Worm (Caenorhabditis elegans) whole organism, L4 larva: ENCODE results near the gene C31E10.5.
A peak's percentile ranks its signal among the peaks of the same experiment; 100 is the strongest.

Experiments used
- F10B5.3 ChIP-seq: sonication (generic microtip); optimal IDR thresholded peaks from 2 replicates; lab custom pipeline; 2016; ENCODE audit warnings: mild to moderate bottlenecking, missing genetic modification characterization, missing compliant biosample characterization
- F26F4.8 ChIP-seq: fragments of 200-800 bp; sonication (Bioruptor generic); conservative IDR thresholded peaks from 2 replicates; pipeline ENCODE4 v1.3.6; 2022; ENCODE audit warnings: missing genetic modification characterization, missing compliant biosample characterization
- F37D6.2 ChIP-seq: sonication (generic microtip); optimal IDR thresholded peaks from 2 replicates; lab custom pipeline; 2016; ENCODE audit warnings: mild to moderate bottlenecking, missing genetic modification characterization, missing compliant biosample characterization
- F49E8.2 ChIP-seq: sonication (generic microtip); optimal IDR thresholded peaks from 2 replicates; lab custom pipeline; 2016; ENCODE audit warnings: missing compliant biosample characterization, mild to moderate bottlenecking, missing genetic modification characterization, borderline replicate concordance
- R02D3.7 ChIP-seq: fragments of 150-350 bp; sonication (generic microtip); optimal IDR thresholded peaks from 3 replicates; lab custom pipeline; 2014; ENCODE audit warnings: missing biosample characterization, missing genetic modification characterization
- Y105C5A.15 ChIP-seq: fragments of 200-800 bp; sonication (Bioruptor generic); IDR thresholded peaks from 2 replicates; pipeline ENCODE4 v1.3.6; 2022; ENCODE audit warnings: missing genetic modification characterization, missing compliant biosample characterization
- Y5F2A.4 ChIP-seq: fragments of 200-800 bp; sonication (Bioruptor generic); optimal IDR thresholded peaks from 2 replicates; lab custom pipeline; 2018; ENCODE audit warnings: mild to moderate bottlenecking, missing genetic modification characterization, missing compliant biosample characterization
- Y75B8A.6 ChIP-seq: fragments of 200-800 bp; sonication (Bioruptor generic); IDR thresholded peaks from 2 replicates; pipeline ENCODE4 v1.3.6; 2022; ENCODE audit warnings: missing genetic modification reagents, missing genetic modification characterization, missing compliant biosample characterization
- ZK546.5 ChIP-seq, 2 experiments: sonication (generic microtip); optimal IDR thresholded peaks; 2 replicates each; lab custom pipeline; 2017; ENCODE audit warnings: missing biosample characterization in 2 of 2, missing genetic modification characterization in 2 of 2
- aha-1 ChIP-seq: fragments of 150-350 bp; peaks from one replicate; lab custom pipeline; 2014; ENCODE audit warnings: missing biosample characterization, missing genetic modification characterization
- ama-1 ChIP-seq: fragments of 150-350 bp; optimal IDR thresholded peaks from 2 replicates; lab custom pipeline; 2014; ENCODE audit warnings: inconsistent platforms, mixed read lengths
- arid-1 ChIP-seq: fragments of 200-800 bp; sonication (Bioruptor generic); conservative IDR thresholded peaks from 2 replicates; pipeline ENCODE4 v1.3.6; 2022; ENCODE audit warnings: missing genetic modification reagents, missing genetic modification characterization, missing compliant biosample characterization
- ceh-20 ChIP-seq: fragments of 200-800 bp; sonication (Bioruptor generic); IDR thresholded peaks from 2 replicates; pipeline ENCODE4 v1.3.6; 2022; ENCODE audit warnings: missing genetic modification reagents, missing genetic modification characterization, missing compliant biosample characterization
- ceh-28 ChIP-seq: fragments of 150-350 bp; optimal IDR thresholded peaks from 2 replicates; lab custom pipeline; 2014; ENCODE audit warnings: missing biosample characterization, missing genetic modification reagents, missing genetic modification characterization
- ces-1 ChIP-seq: fragments of 150-350 bp; sonication (generic microtip); optimal IDR thresholded peaks from 4 replicates; lab custom pipeline; 2014; ENCODE audit warnings: missing biosample characterization, missing genetic modification reagents, missing genetic modification characterization
- daf-12 ChIP-seq: fragments of 150-350 bp; optimal IDR thresholded peaks from 2 replicates; lab custom pipeline; 2014; ENCODE audit warnings: missing biosample characterization, missing genetic modification reagents, missing genetic modification characterization
- dmd-6 ChIP-seq: fragments of 200-800 bp; sonication (Bioruptor generic); IDR thresholded peaks from 2 replicates; pipeline ENCODE4 v1.3.6; 2022; ENCODE audit warnings: missing genetic modification reagents, missing genetic modification characterization, missing compliant biosample characterization
- dmd-8 ChIP-seq: fragments of 200-800 bp; sonication (Bioruptor generic); IDR thresholded peaks from 2 replicates; pipeline ENCODE4 v1.3.6; 2022; ENCODE audit warnings: missing genetic modification characterization, missing compliant biosample characterization
- dpl-1 ChIP-seq: fragments of 150-350 bp; optimal IDR thresholded peaks from 2 replicates; lab custom pipeline; 2014; ENCODE audit warnings: missing biosample characterization, missing genetic modification reagents, missing genetic modification characterization
- duxl-1 ChIP-seq: sonication (generic microtip); optimal IDR thresholded peaks from 2 replicates; lab custom pipeline; 2016; ENCODE audit warnings: mild to moderate bottlenecking, missing genetic modification characterization, moderate library complexity, missing compliant biosample characterization; ENCODE audit not compliant: poor library complexity
- dve-1 ChIP-seq: sonication (generic microtip); optimal IDR thresholded peaks from 2 replicates; lab custom pipeline; 2017; ENCODE audit warnings: antibody characterized with exemption, mild to moderate bottlenecking, missing genetic modification characterization, missing compliant biosample characterization; ENCODE audit not compliant: insufficient read depth
- hif-1 ChIP-seq, 2 experiments: sonication (generic microtip); optimal IDR thresholded peaks; 2 replicates each; lab custom pipeline; 2016 to 2017; ENCODE audit warnings: missing compliant biosample characterization in 2 of 2, missing genetic modification characterization in 2 of 2, missing genetic modification reagents in 2 of 2, missing genotype in 2 of 2, mild to moderate bottlenecking in 1 of 2
- hlh-11 ChIP-seq: fragments of 200-800 bp; sonication (Bioruptor generic); optimal IDR thresholded peaks from 2 replicates; lab custom pipeline; 2018; ENCODE audit warnings: mild to moderate bottlenecking, missing genetic modification characterization, missing compliant biosample characterization
- jun-1 ChIP-seq: fragments of 150-350 bp; optimal IDR thresholded peaks from 2 replicates; lab custom pipeline; 2014; ENCODE audit warnings: missing biosample characterization, missing genetic modification reagents, missing genetic modification characterization
- lim-7 ChIP-seq: fragments of 200-800 bp; sonication (Bioruptor generic); IDR thresholded peaks from 2 replicates; pipeline ENCODE4 v1.3.6; 2022; ENCODE audit warnings: missing genetic modification characterization, missing compliant biosample characterization
- lin-1 ChIP-seq: fragments of 200-800 bp; sonication (Bioruptor generic); IDR thresholded peaks from 2 replicates; pipeline ENCODE4 v1.3.6; 2022; ENCODE audit warnings: missing genetic modification reagents, missing genetic modification characterization, missing compliant biosample characterization
- lin-15B ChIP-seq: fragments of 150-350 bp; sonication (generic microtip); optimal IDR thresholded peaks from 3 replicates; lab custom pipeline; 2014; ENCODE audit warnings: missing biosample characterization, missing genetic modification characterization
- lin-29 ChIP-seq: fragments of 200-800 bp; sonication (Bioruptor generic); IDR thresholded peaks from 2 replicates; pipeline ENCODE4 v1.3.6; 2022; ENCODE audit warnings: missing genetic modification reagents, missing genetic modification characterization, missing compliant biosample characterization
- lin-38 ChIP-seq: fragments of 200-800 bp; sonication (Bioruptor generic); IDR thresholded peaks from 2 replicates; pipeline ENCODE4 v1.3.6; 2022; ENCODE audit warnings: missing genetic modification reagents, missing genetic modification characterization, missing compliant biosample characterization
- lsy-2 ChIP-seq, 2 experiments: fragments of 150-350 bp in 1 of 2; sonication (generic microtip) in 1 of 2; optimal IDR thresholded peaks; 2 replicates each; lab custom pipeline; 2014 to 2017; ENCODE audit warnings: missing biosample characterization in 2 of 2, missing genetic modification characterization in 2 of 2
- madf-5 ChIP-seq, 2 experiments: fragments of 200-800 bp; sonication (Bioruptor generic); IDR thresholded peaks; 2 replicates each; pipeline ENCODE4 v1.3.6; 2022; ENCODE audit warnings: missing compliant biosample characterization in 2 of 2, missing genetic modification characterization in 2 of 2
- mdt-29 ChIP-seq: fragments of 200-800 bp; sonication (Bioruptor generic); IDR thresholded peaks from 2 replicates; pipeline ENCODE4 v1.3.6; 2022; ENCODE audit warnings: missing genetic modification reagents, missing genetic modification characterization, missing compliant biosample characterization
- mep-1 ChIP-seq: fragments of 150-350 bp; sonication (generic microtip); optimal IDR thresholded peaks from 3 replicates; lab custom pipeline; 2014; ENCODE audit warnings: missing biosample characterization, missing genetic modification characterization
- mxl-2 ChIP-seq: fragments of 200-800 bp; sonication (Bioruptor generic); conservative IDR thresholded peaks from 2 replicates; pipeline ENCODE4 v1.3.6; 2022; ENCODE audit warnings: missing genetic modification reagents, missing genetic modification characterization, missing compliant biosample characterization
- nhr-102 ChIP-seq: sonication (generic microtip); optimal IDR thresholded peaks from 2 replicates; lab custom pipeline; 2016; ENCODE audit warnings: mild to moderate bottlenecking, missing genetic modification characterization, moderate library complexity, missing compliant biosample characterization
- nhr-11 ChIP-seq: fragments of 150-350 bp; optimal IDR thresholded peaks from 2 replicates; lab custom pipeline; 2014; ENCODE audit warnings: missing biosample characterization, missing genetic modification characterization
- nhr-25 ChIP-seq: sonication (generic microtip); optimal IDR thresholded peaks from 2 replicates; lab custom pipeline; 2017; ENCODE audit warnings: missing genetic modification characterization, mild to moderate bottlenecking, missing compliant biosample characterization, antibody characterized with exemption, moderate library complexity, borderline replicate concordance; ENCODE audit not compliant: insufficient read depth
- nhr-28 ChIP-seq: fragments of 150-350 bp; optimal IDR thresholded peaks from 2 replicates; lab custom pipeline; 2014; ENCODE audit warnings: missing biosample characterization, missing genetic modification characterization
- nhr-42 ChIP-seq: fragments of 200-800 bp; sonication (Bioruptor generic); IDR thresholded peaks from 2 replicates; pipeline ENCODE4 v1.3.6; 2022; ENCODE audit warnings: missing genetic modification characterization, missing compliant biosample characterization
- nhr-6 ChIP-seq: fragments of 150-350 bp; optimal IDR thresholded peaks from 2 replicates; lab custom pipeline; 2014; ENCODE audit warnings: missing biosample characterization, missing genetic modification characterization
- rbr-2 ChIP-seq: sonication (generic microtip); optimal IDR thresholded peaks from 2 replicates; lab custom pipeline; 2016; ENCODE audit warnings: missing genotype, missing genetic modification characterization, missing compliant biosample characterization
- snpc-1.2 ChIP-seq: fragments of 200-800 bp; sonication (Bioruptor generic); IDR thresholded peaks from 2 replicates; pipeline ENCODE4 v1.3.6; 2022; ENCODE audit warnings: missing genetic modification reagents, missing genetic modification characterization, missing compliant biosample characterization
- spr-1 ChIP-seq: sonication (generic microtip); optimal IDR thresholded peaks from 2 replicates; lab custom pipeline; 2016; ENCODE audit warnings: mild to moderate bottlenecking, missing genetic modification characterization, missing compliant biosample characterization
- tag-97 ChIP-seq: fragments of 200-800 bp; sonication (Bioruptor generic); IDR thresholded peaks from 2 replicates; pipeline ENCODE4 v1.3.6; 2022; ENCODE audit warnings: missing genetic modification characterization, missing compliant biosample characterization
- unc-39 ChIP-seq: sonication (generic microtip); optimal IDR thresholded peaks from 2 replicates; lab custom pipeline; 2017; ENCODE audit warnings: missing biosample characterization, missing genetic modification characterization
- vab-7 ChIP-seq: fragments of 200-800 bp; sonication (Bioruptor generic); IDR thresholded peaks from 2 replicates; pipeline ENCODE4 v1.3.6; 2022; ENCODE audit warnings: missing genetic modification reagents, missing genetic modification characterization, missing compliant biosample characterization
- zag-1 ChIP-seq: fragments of 150-350 bp; optimal IDR thresholded peaks from 2 replicates; lab custom pipeline; 2014; ENCODE audit warnings: missing biosample characterization, missing genetic modification characterization
- zfp-2 ChIP-seq: sonication (generic microtip); optimal IDR thresholded peaks from 2 replicates; lab custom pipeline; 2016; ENCODE audit warnings: mild to moderate bottlenecking, missing genetic modification characterization, missing compliant biosample characterization
- ztf-11 ChIP-seq: fragments of 150-350 bp; optimal IDR thresholded peaks from 2 replicates; lab custom pipeline; 2014; ENCODE audit warnings: missing biosample characterization, missing genetic modification characterization

C31E10.5 gene

DNA sequence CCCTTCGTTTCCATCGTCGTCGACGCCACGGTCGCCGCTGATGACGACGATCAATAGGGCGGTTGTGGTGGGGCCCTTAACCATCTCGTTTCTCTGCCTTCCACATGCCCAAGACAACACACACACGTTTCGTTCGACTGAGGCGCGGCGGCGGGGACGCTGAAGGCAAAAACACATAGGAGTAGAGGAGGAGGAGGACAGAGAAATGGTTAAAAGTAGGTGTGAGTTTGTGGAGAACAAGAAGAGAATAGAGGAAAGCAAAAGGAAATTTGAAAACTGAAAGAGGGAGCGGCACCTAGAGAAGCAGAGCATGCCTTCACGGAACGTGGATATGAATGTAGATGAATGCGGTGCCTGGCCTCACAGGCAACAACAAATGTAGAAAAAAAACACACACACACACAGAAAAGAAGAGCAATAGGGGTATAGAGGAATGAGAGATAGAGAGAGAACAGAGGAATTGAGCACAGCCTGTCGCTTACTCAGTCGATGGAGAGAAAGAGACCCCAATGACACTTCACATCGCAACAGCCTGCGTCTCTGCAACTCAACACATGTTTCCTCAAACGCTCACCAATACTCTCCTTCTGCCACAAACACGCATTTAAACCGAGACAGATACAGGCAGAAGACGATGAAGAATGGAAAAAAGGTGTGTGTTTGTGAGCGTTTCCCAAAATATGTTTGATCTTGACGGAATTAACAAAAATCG is 26.2 kb downstream of the C31E10.5 start (continued):
- peak; percentile 94 for TF ChIP-seq dve-1 (tag; lab: Kevin White, UChicago)
- no peak for TF ChIP-seq nhr-42
- TF ChIP-seq lin-15B, result no peak
- no peak for TF ChIP-seq Y75B8A.6 (GFP tag; lab: Robert Waterston, UW)
- TF ChIP-seq nhr-11 (tag; lab: Kevin White, UChicago), result peak; percentile 78
- peak; percentile 44 for TF ChIP-seq nhr-102
- TF ChIP-seq daf-12 (tag; lab: Kevin White, UChicago), result no peak
- peak; percentile 96 for TF ChIP-seq hlh-11
- TF ChIP-seq ZK546.5 (tag; optimal IDR thresholded peaks at IDR 0.05; lab: Kevin White, UChicago), result no peak
- TF ChIP-seq zfp-2 (tag; lab: Kevin White, UChicago), result no peak
- no peak for TF ChIP-seq F10B5.3
- peak; percentile 41 for TF ChIP-seq dpl-1
- peak; percentile 67 for TF ChIP-seq F37D6.2 (tag; lab: Kevin White, UChicago)
- TF ChIP-seq rbr-2 (tag; lab: Kevin White, UChicago), result peak; percentile 91
- TF ChIP-seq mdt-29, result no peak
- no peak for TF ChIP-seq Y105C5A.15 (GFP tag; lab: Robert Waterston, UW)
- TF ChIP-seq mep-1 (tag; lab: Kevin White, UChicago), result peak; percentile 90
- TF ChIP-seq ama-1 (lab: Kevin White, UChicago), result peak; percentile 45
- peak; percentile 75 for TF ChIP-seq dmd-6
- TF ChIP-seq vab-7 (GFP tag; lab: Robert Waterston, UW), result no peak
- no peak for TF ChIP-seq lin-38 (GFP tag; lab: Robert Waterston, UW)
- no peak for TF ChIP-seq F26F4.8
- 0 out of 2 replicates have a peak, but pooled peaks have one; percentile 31 for TF ChIP-seq lim-7 (GFP tag; lab: Robert Waterston, UW)
- TF ChIP-seq tag-97 (GFP tag; lab: Robert Waterston, UW), result no peak
- TF ChIP-seq unc-39 (tag; lab: Kevin White, UChicago), result no peak
- no peak for TF ChIP-seq Y5F2A.4 (GFP tag; lab: Kevin White, UChicago)
- TF ChIP-seq jun-1 (tag; lab: Kevin White, UChicago), result peak; percentile 50
- TF ChIP-seq lsy-2 (tag; optimal IDR thresholded peaks at IDR 0.05; lab: Kevin White, UChicago), result peak; percentile 78 to 80
- peak; percentile 14 for TF ChIP-seq ces-1
- 0 out of 4 replicates have a peak, but pooled peaks of 1 of the 2 experiments have one; percentile 5 for TF ChIP-seq madf-5 (GFP tag; IDR thresholded peaks at IDR 0.05; lab: Robert Waterston, UW)
- no peak for TF ChIP-seq ztf-11 (tag; lab: Kevin White, UChicago)
- TF ChIP-seq F49E8.2 (tag; lab: Kevin White, UChicago), result no peak
- TF ChIP-seq lin-29 (GFP tag; lab: Robert Waterston, UW), result no peak
- peak; percentile 16 for TF ChIP-seq duxl-1 (tag; lab: Kevin White, UChicago)
- no peak for TF ChIP-seq R02D3.7
- peak; percentile 63 for TF ChIP-seq ceh-28
- no peak for TF ChIP-seq nhr-25
- TF ChIP-seq aha-1 (tag; lab: Kevin White, UChicago), result peak; percentile 96
- TF ChIP-seq lin-1 (GFP tag; lab: Robert Waterston, UW), result no peak
- no peak for TF ChIP-seq snpc-1.2 (GFP tag; lab: Robert Waterston, UW)
- TF ChIP-seq nhr-28 (tag; lab: Kevin White, UChicago), result peak; percentile 85
- TF ChIP-seq zag-1 (tag; lab: Kevin White, UChicago), result peak; percentile 16
- TF ChIP-seq hif-1 (tag; optimal IDR thresholded peaks at IDR 0.05; lab: Kevin White, UChicago), result peak; percentile 23 to 73
- TF ChIP-seq dmd-8 (GFP tag; lab: Robert Waterston, UW), result no peak
- TF ChIP-seq nhr-6 (tag; lab: Kevin White, UChicago), result no peak
- 0 out of 2 replicates have a peak, but pooled peaks have one; percentile 9 for TF ChIP-seq arid-1 (GFP tag; lab: Robert Waterston, UW)
- peak; percentile 47 for TF ChIP-seq spr-1
- no peak for TF ChIP-seq mxl-2 (GFP tag; lab: Robert Waterston, UW)
- peak; percentile 36; the same call in 1 of the 2 replicates for TF ChIP-seq ceh-20 (GFP tag; lab: Robert Waterston, UW)
